Worm (Caenorhabditis elegans): ENCODE data around the gene dnj-22.

The dnj-22 gene

DNA sequence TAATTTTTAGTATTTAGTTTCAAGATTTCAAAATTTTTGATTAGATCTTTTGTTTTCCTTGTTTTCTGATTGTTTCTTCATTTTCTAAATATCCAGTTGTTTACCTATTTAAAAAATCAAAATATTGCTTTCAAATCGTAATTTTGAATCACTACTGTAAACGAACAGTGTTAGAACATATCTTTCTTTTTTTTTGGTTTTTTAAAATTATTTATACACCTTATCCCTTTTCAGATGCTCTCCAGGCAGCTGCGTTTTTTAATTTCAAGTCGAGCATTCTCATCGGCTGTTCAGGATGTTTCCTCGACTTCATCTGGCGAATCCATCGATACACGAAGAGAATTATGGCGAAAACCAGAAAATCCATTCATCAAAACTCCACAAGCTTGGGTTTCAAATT is 5.1 kb upstream of the dnj-22 start, which contains the start of gene mrpl-4:
mrpl-4 (plus strand) TSS at position 235 of the 400 bp plus-strand sequence.
- TF ChIP-seq K02D7.2 (tag; optimal IDR thresholded peaks at IDR 0.05) (no peak), pha-2 (tag; optimal IDR thresholded peaks at IDR 0.05) (no peak), unc-3 (GFP tag; conservative IDR thresholded peaks at IDR 0.05) (no peak), unc-3 (tag; optimal IDR thresholded peaks at IDR 0.05) (no peak), unc-55 (GFP tag; optimal IDR thresholded peaks at IDR 0.05) (no peak), fax-1 (tag; optimal IDR thresholded peaks at IDR 0.05) (no peak), C08G9.2 (tag; optimal IDR thresholded peaks at IDR 0.05) (no peak), nhr-11 (tag; optimal IDR thresholded peaks at IDR 0.05) (no peak), ets-4 (tag; optimal IDR thresholded peaks at IDR 0.05) (no peak), elt-2 (tag; optimal IDR thresholded peaks at IDR 0.05) (no peak), che-1 (tag; optimal IDR thresholded peaks at IDR 0.05) (no peak), F13H6.1 (tag; optimal IDR thresholded peaks at IDR 0.05) (no peak), fkh-10 (GFP tag; optimal IDR thresholded peaks at IDR 0.05) (no peak), mec-3 (tag; optimal IDR thresholded peaks at IDR 0.05; ENCODE audit: borderline replicate concordance) (no peak), ahr-1 (tag; optimal IDR thresholded peaks at IDR 0.05) (no peak), ceh-30 (tag; optimal IDR thresholded peaks at IDR 0.05) (no peak), ceh-24 (tag; optimal IDR thresholded peaks at IDR 0.05) (no peak), ceh-2 (tag; optimal IDR thresholded peaks at IDR 0.05) (no peak)

DNA sequence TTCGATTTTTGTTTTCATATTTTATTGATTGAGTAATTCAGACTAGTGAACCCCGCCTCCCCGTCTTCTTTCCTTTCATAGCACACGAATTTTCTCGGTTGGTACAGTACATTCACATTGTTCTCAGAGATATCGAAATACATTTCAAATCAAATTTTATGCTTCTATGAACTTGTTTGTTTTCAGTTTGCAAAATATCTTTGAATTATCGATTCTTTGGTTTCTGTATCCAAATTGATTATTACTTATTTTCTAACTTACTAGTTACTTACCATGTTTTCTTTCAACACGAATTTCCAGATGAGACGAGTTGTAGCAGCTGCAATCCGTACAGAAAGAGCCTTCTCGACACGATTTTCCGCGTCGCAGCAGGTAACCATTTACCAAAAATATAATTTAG is 3.5 kb upstream of the dnj-22 start, which contains the start of gene mrps-2:
mrps-2 (plus strand) TSS at position 301 of the 400 bp plus-strand sequence.
- no peak for TF ChIP-seq sox-4 (tag; optimal IDR thresholded peaks at IDR 0.05)
- no peak for TF ChIP-seq ama-1 (optimal IDR thresholded peaks at IDR 0.05)
- no peak for TF ChIP-seq ceh-24 (tag; optimal IDR thresholded peaks at IDR 0.05)

DNA sequence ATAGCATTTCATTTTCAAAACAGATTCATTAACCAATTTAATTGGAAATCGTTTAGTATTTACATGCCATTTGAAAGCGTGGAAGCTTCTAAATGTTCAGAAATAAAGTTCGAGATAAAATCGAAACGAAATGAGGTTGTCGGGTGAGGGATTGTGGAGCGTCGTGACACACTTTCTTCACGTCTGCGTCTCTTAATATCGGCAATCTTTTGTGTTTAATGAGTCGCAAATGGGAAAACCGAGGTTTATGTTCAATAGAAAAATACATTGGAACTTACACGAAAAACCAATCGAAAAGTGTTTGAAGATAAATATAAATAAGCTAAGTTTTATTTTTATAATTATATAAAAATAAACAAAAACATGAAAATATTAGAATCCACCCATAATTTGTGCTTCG is 1.1 kb downstream of the dnj-22 start:
- TF ChIP-seq ets-4 (tag; optimal IDR thresholded peaks at IDR 0.05) (no peak), ref-2 (tag; optimal IDR thresholded peaks at IDR 0.05) (no peak), ahr-1 (tag; optimal IDR thresholded peaks at IDR 0.05) (no peak), pqm-1 (tag; optimal IDR thresholded peaks at IDR 0.05) (no peak), gmeb-2 (tag; optimal IDR thresholded peaks at IDR 0.05) (no peak), madf-2 (tag; optimal IDR thresholded peaks at IDR 0.05) (no peak), ttx-3 (tag; optimal IDR thresholded peaks at IDR 0.05) (no peak), K09A11.1 (tag; optimal IDR thresholded peaks at IDR 0.05; ENCODE audit: insufficient read depth) (no peak), ceh-34 (tag; optimal IDR thresholded peaks at IDR 0.05) (no peak), sdc-2 (tag; optimal IDR thresholded peaks at IDR 0.05) (no peak), dmd-4 (tag; optimal IDR thresholded peaks at IDR 0.05; ENCODE audit: borderline replicate concordance) (no peak), unc-3 (GFP tag; conservative IDR thresholded peaks at IDR 0.05) (no peak), unc-3 (tag; optimal IDR thresholded peaks at IDR 0.05) (no peak), Y22D7AL.16 (tag; optimal IDR thresholded peaks at IDR 0.05) (no peak), F13H6.1 (tag; optimal IDR thresholded peaks at IDR 0.05) (no peak), hlh-13 (GFP tag; optimal IDR thresholded peaks at IDR 0.05) (no peak)

DNA sequence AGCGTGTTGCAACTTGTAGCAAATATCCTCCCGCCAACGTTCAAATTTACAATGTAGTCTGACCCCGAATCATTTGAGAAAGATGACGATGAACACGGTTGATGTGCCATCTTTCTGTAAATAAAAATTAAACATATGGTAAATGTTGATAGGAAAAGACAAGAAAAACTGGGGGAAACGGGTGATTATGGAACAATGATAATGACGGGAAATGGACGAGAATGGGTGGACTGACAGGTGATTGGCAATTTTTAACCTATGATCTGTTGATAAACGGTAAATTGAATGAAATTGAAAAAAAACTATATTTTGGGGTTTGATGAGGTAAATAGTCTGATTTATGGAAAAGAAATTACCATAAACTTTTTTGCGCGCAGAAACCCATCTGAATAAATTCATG is 1.6 kb downstream of the dnj-22 start, which contains the start of gene T23B12.6:
T23B12.6 (minus strand) TSS at position 114 of the 400 bp plus-strand sequence.
- TF ChIP-seq ceh-9 (tag; optimal IDR thresholded peaks at IDR 0.05) (no peak), dve-1 (tag; optimal IDR thresholded peaks at IDR 0.05) (no peak), K09A11.1 (tag; optimal IDR thresholded peaks at IDR 0.05; ENCODE audit: insufficient read depth) (no peak), che-1 (tag; optimal IDR thresholded peaks at IDR 0.05) (no peak), ceh-45 (GFP tag; IDR thresholded peaks at IDR 0.05) (no peak), nfya-1 (tag; optimal IDR thresholded peaks at IDR 0.05) (no peak), unc-42 (tag; optimal IDR thresholded peaks at IDR 0.05) (no peak), hlh-15 (tag; optimal IDR thresholded peaks at IDR 0.05) (no peak), hlh-6 (tag; optimal IDR thresholded peaks at IDR 0.05) (no peak), unc-3 (GFP tag; conservative IDR thresholded peaks at IDR 0.05) (no peak), unc-3 (tag; optimal IDR thresholded peaks at IDR 0.05) (no peak), nhr-11 (tag; optimal IDR thresholded peaks at IDR 0.05) (no peak)
